Fruit fly (Drosophila melanogaster) whole organism, embryonic: Measurements from ENCODE around the gene Pcyt1.
A peak's percentile ranks its signal among the peaks of the same experiment; 100 is the strongest.

Experiments
- Adf1 ChIP-seq: fragments of 200-800 bp; sonication (Bioruptor generic); IDR thresholded peaks from 2 replicates; pipeline ENCODE4 v1.3.6; 2022; ENCODE audit warnings: missing biosample characterization, missing genetic modification characterization
- Antp ChIP-seq: fragments of 200-800 bp; sonication (Bioruptor generic); optimal IDR thresholded peaks from 3 replicates; lab custom pipeline; 2016; ENCODE audit warnings: missing biosample characterization, missing genetic modification characterization
- B-H1 ChIP-seq: fragments of 200-800 bp; sonication (Bioruptor generic); IDR thresholded peaks from 3 replicates; pipeline ENCODE4 v1.3.6; 2022; ENCODE audit warnings: missing biosample characterization, missing genetic modification characterization
- BEAF-32 ChIP-seq: fragments of 200-800 bp; sonication (Bioruptor generic); optimal IDR thresholded peaks from 3 replicates; lab custom pipeline; 2017; ENCODE audit warnings: missing biosample characterization, missing genetic modification characterization, mild to moderate bottlenecking, moderate library complexity, missing genetic modification reagents
- BtbVII ChIP-seq: fragments of 200-800 bp; sonication (Bioruptor generic); optimal IDR thresholded peaks from 3 replicates; lab custom pipeline; 2017; ENCODE audit warnings: missing biosample characterization, mild to moderate bottlenecking, missing genetic modification characterization
- CG10274 ChIP-seq: fragments of 200-800 bp; sonication (Bioruptor generic); optimal IDR thresholded peaks from 3 replicates; lab custom pipeline; 2017; ENCODE audit warnings: missing biosample characterization, mild to moderate bottlenecking, missing genetic modification characterization
- CG10959 ChIP-seq: fragments of 200-800 bp; sonication (Bioruptor generic); IDR thresholded peaks from 2 replicates; pipeline ENCODE4 v1.3.6; 2022; ENCODE audit warnings: missing biosample characterization, missing genetic modification characterization
- CG11398 ChIP-seq: fragments of 200-800 bp; sonication (Bioruptor generic); optimal IDR thresholded peaks from 2 replicates; lab custom pipeline; 2016; ENCODE audit warnings: missing biosample characterization, missing genetic modification characterization
- CG12299 ChIP-seq: fragments of 200-800 bp; sonication (Bioruptor generic); optimal IDR thresholded peaks from 2 replicates; lab custom pipeline; 2018; ENCODE audit warnings: missing biosample characterization, mild to moderate bottlenecking, missing genetic modification characterization
- CG14014 ChIP-seq: fragments of 200-800 bp; sonication (Bioruptor generic); IDR thresholded peaks from 2 replicates; pipeline ENCODE4 v1.3.6; 2022; ENCODE audit warnings: missing biosample characterization, missing genetic modification characterization
- CG15269 ChIP-seq: fragments of 200-800 bp; sonication (Bioruptor generic); optimal IDR thresholded peaks from 2 replicates; lab custom pipeline; 2018; ENCODE audit warnings: missing biosample characterization, mild to moderate bottlenecking, missing genetic modification characterization, moderate library complexity
- CG15479 ChIP-seq: fragments of 200-800 bp; sonication (Bioruptor generic); optimal IDR thresholded peaks from 3 replicates; lab custom pipeline; 2019; ENCODE audit warnings: missing biosample characterization, mild to moderate bottlenecking, missing genetic modification characterization, moderate library complexity
- CG16863 ChIP-seq: fragments of 200-800 bp; sonication (Bioruptor generic); optimal IDR thresholded peaks from 3 replicates; lab custom pipeline; 2016; ENCODE audit warnings: missing biosample characterization, missing genetic modification characterization
- CG17612 ChIP-seq: fragments of 200-800 bp; sonication (Bioruptor generic); IDR thresholded peaks from 2 replicates; pipeline ENCODE4 v1.3.6; 2022; ENCODE audit warnings: missing biosample characterization, missing genetic modification characterization
- CG18476 ChIP-seq: fragments of 200-800 bp; sonication (Bioruptor generic); optimal IDR thresholded peaks from 2 replicates; lab custom pipeline; 2016; ENCODE audit warnings: missing biosample characterization, mild to moderate bottlenecking, missing genetic modification characterization
- CG32767 ChIP-seq: fragments of 200-800 bp; sonication (Bioruptor generic); IDR thresholded peaks from 2 replicates; pipeline ENCODE4 v1.3.6; 2022; ENCODE audit warnings: missing biosample characterization, missing genetic modification characterization
- CG6175 ChIP-seq: fragments of 200-800 bp; sonication (Bioruptor generic); IDR thresholded peaks from 3 replicates; pipeline ENCODE4 v1.3.6; 2022; ENCODE audit warnings: missing biosample characterization, missing genetic modification characterization
- CG6791 ChIP-seq: fragments of 200-800 bp; sonication (Bioruptor generic); IDR thresholded peaks from 3 replicates; pipeline ENCODE4 v1.3.6; 2022; ENCODE audit warnings: missing biosample characterization, missing genetic modification characterization; ENCODE audit not compliant: partially characterized antibody
- CG8089 ChIP-seq: fragments of 200-800 bp; sonication (Bioruptor generic); optimal IDR thresholded peaks from 3 replicates; lab custom pipeline; 2016; ENCODE audit warnings: missing biosample characterization, missing genetic modification characterization
- CG9876 ChIP-seq: fragments of 200-800 bp; sonication (Bioruptor generic); optimal IDR thresholded peaks from 2 replicates; lab custom pipeline; 2016; ENCODE audit warnings: missing biosample characterization, missing genetic modification characterization
- CG9932 ChIP-seq: fragments of 200-800 bp; sonication (Bioruptor generic); IDR thresholded peaks from 2 replicates; pipeline ENCODE4 v1.3.6; 2022; ENCODE audit warnings: missing biosample characterization, missing genetic modification characterization
- CoRest ChIP-seq: fragments of 200-800 bp; sonication (Bioruptor generic); optimal IDR thresholded peaks from 3 replicates; lab custom pipeline; 2018; ENCODE audit warnings: missing biosample characterization, mild to moderate bottlenecking, missing genetic modification characterization, moderate library complexity
- Dip3 ChIP-seq: fragments of 200-800 bp; sonication (Bioruptor generic); optimal IDR thresholded peaks from 3 replicates; lab custom pipeline; 2016; ENCODE audit warnings: missing biosample characterization, missing genetic modification characterization
- Hmx ChIP-seq: fragments of 200-800 bp; sonication (Bioruptor generic); optimal IDR thresholded peaks from 2 replicates; lab custom pipeline; 2016; ENCODE audit warnings: missing biosample characterization, missing genetic modification characterization
- Poxn ChIP-seq: fragments of 200-800 bp; sonication (Bioruptor generic); IDR thresholded peaks from 2 replicates; pipeline ENCODE4 v1.3.6; 2022; ENCODE audit warnings: missing biosample characterization, missing genetic modification characterization
- Xbp1 ChIP-seq: fragments of 200-800 bp; sonication (Bioruptor generic); optimal IDR thresholded peaks from 3 replicates; lab custom pipeline; 2016; ENCODE audit warnings: missing biosample characterization, mild to moderate bottlenecking, missing genetic modification characterization
- ash1 ChIP-seq: fragments of 200-800 bp; sonication (Bioruptor generic); optimal IDR thresholded peaks from 2 replicates; lab custom pipeline; 2018; ENCODE audit warnings: missing biosample characterization, mild to moderate bottlenecking, missing genetic modification characterization
- ato ChIP-seq: fragments of 200-800 bp; sonication (Bioruptor generic); IDR thresholded peaks from 2 replicates; pipeline ENCODE4 v1.3.6; 2022; ENCODE audit warnings: missing biosample characterization, missing genetic modification characterization; ENCODE audit not compliant: partially characterized antibody
- cato ChIP-seq: fragments of 200-800 bp; sonication (Bioruptor generic); optimal IDR thresholded peaks from 2 replicates; lab custom pipeline; 2016; ENCODE audit warnings: missing biosample characterization, missing genetic modification characterization, borderline replicate concordance
- corto ChIP-seq: fragments of 200-800 bp; sonication (Bioruptor generic); optimal IDR thresholded peaks from 2 replicates; lab custom pipeline; 2016; ENCODE audit warnings: missing biosample characterization, mild to moderate bottlenecking, missing genetic modification characterization, moderate library complexity
- crol ChIP-seq: fragments of 200-800 bp; sonication (Bioruptor generic); IDR thresholded peaks from 2 replicates; pipeline ENCODE4 v1.3.6; 2022; ENCODE audit warnings: missing biosample characterization, missing genetic modification characterization
- gce ChIP-seq: fragments of 200-800 bp; sonication (Bioruptor generic); IDR thresholded peaks from 3 replicates; pipeline ENCODE4 v1.3.6; 2022; ENCODE audit warnings: missing biosample characterization, missing genetic modification characterization
- hth ChIP-seq: fragments of >200 bp; optimal IDR thresholded peaks from 2 replicates; lab custom pipeline; 2017; ENCODE audit warnings: inconsistent platforms
- kah ChIP-seq: fragments of 200-800 bp; sonication (Bioruptor generic); optimal IDR thresholded peaks from 2 replicates; lab custom pipeline; 2018; ENCODE audit warnings: missing biosample characterization, mild to moderate bottlenecking, missing genetic modification characterization
- kni ChIP-seq: fragments of 200-800 bp; sonication (Bioruptor generic); optimal IDR thresholded peaks from 3 replicates; lab custom pipeline; 2017; ENCODE audit warnings: mild to moderate bottlenecking, missing biosample characterization, missing genetic modification reagents, missing genetic modification characterization
- oc ChIP-seq: fragments of 200-800 bp; sonication (Bioruptor generic); optimal IDR thresholded peaks from 2 replicates; lab custom pipeline; 2018; ENCODE audit warnings: missing biosample characterization, mild to moderate bottlenecking, missing genetic modification characterization, moderate library complexity
- pb ChIP-seq: fragments of 200-800 bp; sonication (Bioruptor generic); optimal IDR thresholded peaks from 3 replicates; lab custom pipeline; 2016; ENCODE audit warnings: missing biosample characterization, missing genetic modification characterization
- phol ChIP-seq: fragments of 200-800 bp; sonication (Bioruptor generic); optimal IDR thresholded peaks from 3 replicates; lab custom pipeline; 2018; ENCODE audit warnings: missing biosample characterization, mild to moderate bottlenecking, missing genetic modification characterization, moderate library complexity
- prd ChIP-seq, 3 experiments: fragments of >200 bp in 2 of 3; fragments of 200-800 bp in 1 of 3; sonication (Bioruptor generic) in 1 of 3; optimal IDR thresholded peaks in 2 of 3; IDR thresholded peaks in 1 of 3; 2 replicates in 2 of 3; 3 replicates in 1 of 3; pipeline versions ENCODE4 v1.3.6 to Lab custom; 2017 to 2022; ENCODE audit warnings: missing biosample characterization in 1 of 3, missing genetic modification characterization in 1 of 3
- rib ChIP-seq: fragments of 200-800 bp; sonication (Bioruptor generic); IDR thresholded peaks from 2 replicates; pipeline ENCODE4 v1.3.6; 2022; ENCODE audit warnings: missing biosample characterization, missing genetic modification characterization
- schlank ChIP-seq: fragments of 200-800 bp; sonication (Bioruptor generic); optimal IDR thresholded peaks from 2 replicates; lab custom pipeline; 2018; ENCODE audit warnings: missing biosample characterization, mild to moderate bottlenecking, missing genetic modification characterization
- sens-2 ChIP-seq: fragments of 200-800 bp; sonication (Bioruptor generic); IDR thresholded peaks from 2 replicates; pipeline ENCODE4 v1.3.6; 2022; ENCODE audit warnings: missing biosample characterization, missing genetic modification characterization
- ssp ChIP-seq: fragments of 200-800 bp; sonication (Bioruptor generic); IDR thresholded peaks from 2 replicates; pipeline ENCODE4 v1.3.6; 2022; ENCODE audit warnings: missing biosample characterization, missing genetic modification characterization
- tap ChIP-seq: fragments of 200-800 bp; optimal IDR thresholded peaks from 3 replicates; lab custom pipeline; 2019; ENCODE audit warnings: missing biosample characterization, mild to moderate bottlenecking, missing genetic modification characterization, moderate library complexity
- ttk ChIP-seq: fragments of 200-800 bp; sonication (Bioruptor generic); IDR thresholded peaks from 2 replicates; pipeline ENCODE4 v2.1.2; 2022; ENCODE audit warnings: missing biosample characterization, missing genetic modification characterization
- twi ChIP-seq: fragments of 200-800 bp; optimal IDR thresholded peaks from 2 replicates; lab custom pipeline; 2019; ENCODE audit warnings: missing biosample characterization, mild to moderate bottlenecking, missing genetic modification characterization, moderate library complexity
- tx ChIP-seq: fragments of 200-800 bp; sonication (Bioruptor generic); optimal IDR thresholded peaks from 2 replicates; lab custom pipeline; 2016; ENCODE audit warnings: missing biosample characterization, missing genetic modification characterization
- usp ChIP-seq: fragments of >200 bp; optimal IDR thresholded peaks from 2 replicates; lab custom pipeline; 2017; ENCODE audit warnings: missing biosample characterization, missing genetic modification characterization
- vvl ChIP-seq: fragments of 200-800 bp; sonication (Bioruptor generic); IDR thresholded peaks from 2 replicates; pipeline ENCODE4 v1.3.6; 2022; ENCODE audit warnings: missing biosample characterization, missing genetic modification characterization
- wdn ChIP-seq: fragments of 200-800 bp; sonication (Bioruptor generic); IDR thresholded peaks from 2 replicates; pipeline ENCODE4 v1.3.6; 2022; ENCODE audit warnings: missing biosample characterization, missing genetic modification characterization

The Pcyt1 gene

DNA sequence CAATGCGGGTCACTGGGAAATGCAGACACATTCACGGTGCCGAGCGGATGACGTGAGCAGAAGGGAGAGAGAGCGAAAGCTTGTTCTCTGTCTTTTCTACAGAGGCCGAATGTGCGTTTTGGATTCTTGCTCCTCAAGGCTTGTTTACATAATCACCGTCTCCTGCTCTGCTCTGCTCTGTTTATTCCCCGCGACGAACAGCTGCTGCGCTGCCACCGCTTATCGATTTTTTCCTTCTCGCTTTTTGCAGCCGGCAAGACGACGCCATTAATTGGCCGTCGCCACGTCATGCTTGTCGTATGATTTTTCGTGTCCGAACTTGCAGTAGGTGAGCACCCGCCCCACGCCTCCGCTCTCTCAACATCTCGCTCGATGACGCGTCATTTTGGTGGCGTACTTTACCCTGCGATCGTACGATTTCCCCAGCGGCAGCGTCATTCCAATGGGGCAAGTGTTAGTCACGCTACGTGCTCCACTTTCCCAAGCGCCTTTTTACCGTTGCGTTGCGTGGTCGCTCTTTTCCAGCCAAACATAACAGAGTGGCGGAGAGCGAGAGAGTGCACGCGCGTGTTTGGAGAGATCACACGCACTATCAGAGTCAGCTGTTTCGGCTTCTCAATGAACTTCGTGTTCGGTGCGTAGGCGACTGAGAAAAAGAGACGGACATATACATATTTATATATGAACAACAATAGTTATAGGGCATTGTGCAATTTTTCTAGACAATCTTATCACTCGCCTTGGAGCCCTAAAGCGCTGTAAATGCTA, 641 bp downstream of the Pcyt1 start (continued):
- TF ChIP-seq gce (GFP tag; lab: Robert Waterston, UW) (no peak), CG8089 (GFP tag; lab: Kevin White, UChicago) (no peak), tx (GFP tag; lab: Kevin White, UChicago) (no peak), Adf1 (GFP tag; lab: Robert Waterston, UW) (peak; percentile 63), oc (tag; lab: Kevin White, UChicago) (no peak), Xbp1 (GFP tag; lab: Kevin White, UChicago) (peak; percentile 80), cato (GFP tag; lab: Kevin White, UChicago) (no peak), CG15269 (tag; lab: Kevin White, UChicago) (no peak), CG6175 (GFP tag; lab: Robert Waterston, UW) (peak; percentile 84; the same call in 2 of the 3 replicates), CG9932 (GFP tag; lab: Robert Waterston, UW) (no peak), corto (GFP tag; lab: Kevin White, UChicago) (no peak), CoRest (tag; lab: Kevin White, UChicago) (no peak), pb (no peak), kah (GFP tag; lab: Kevin White, UChicago) (peak; percentile 53), CG9876 (GFP tag; lab: Kevin White, UChicago) (no peak), hth (lab: Kevin White, UChicago) (no peak), sens-2 (0 out of 2 replicates have a peak, but pooled peaks have one; percentile 5), Hmx (GFP tag; lab: Kevin White, UChicago) (no peak), ato (GFP tag; lab: Robert Waterston, UW) (no peak), wdn (no peak), ash1 (GFP tag; lab: Kevin White, UChicago) (no peak), CG10959 (GFP tag; lab: Robert Waterston, UW) (no peak), CG15479 (peak; percentile 52), CG12299 (tag; lab: Kevin White, UChicago) (no peak), Poxn (GFP tag; lab: Robert Waterston, UW) (no peak), BEAF-32 (GFP tag; lab: Kevin White, UChicago) (no peak), ttk (GFP tag; lab: Robert Waterston, UW) (peak; percentile 19; the same call in 1 of the 2 replicates), tap (tag; lab: Kevin White, UChicago) (no peak), CG16863 (GFP tag; lab: Kevin White, UChicago) (no peak), phol (tag; lab: Kevin White, UChicago) (peak; percentile 68), twi (tag; lab: Kevin White, UChicago) (no peak), Dip3 (GFP tag; lab: Kevin White, UChicago) (no peak), CG17612 (no peak), schlank (tag; lab: Kevin White, UChicago) (peak; percentile 10), Antp (no peak), B-H1 (no peak), usp (GFP tag; lab: Kevin White, UChicago) (no peak), CG32767 (GFP tag; lab: Robert Waterston, UW) (no peak), CG6791 (GFP tag; lab: Robert Waterston, UW) (0 out of 3 replicates have a peak, but pooled peaks have one; percentile 14), CG18476 (GFP tag; lab: Kevin White, UChicago) (no peak), vvl (GFP tag; lab: Robert Waterston, UW) (0 out of 2 replicates have a peak, but pooled peaks have one; percentile 21), prd (optimal IDR thresholded peaks at IDR 0.05; lab: Kevin White, UChicago) (no peak), prd (GFP tag; IDR thresholded peaks at IDR 0.05; lab: Robert Waterston, UW) (no peak), CG11398 (GFP tag; lab: Kevin White, UChicago) (no peak), ssp (GFP tag; lab: Robert Waterston, UW) (no peak), kni (peak; percentile 99), CG14014 (0 out of 2 replicates have a peak, but pooled peaks have one; percentile 5), rib (GFP tag; lab: Robert Waterston, UW) (peak; percentile 50; the same call in 1 of the 2 replicates), CG10274 (GFP tag; lab: Kevin White, UChicago) (no peak), crol (GFP tag; lab: Robert Waterston, UW) (peak; percentile 66; the same call in 1 of the 2 replicates), BtbVII (GFP tag; lab: Kevin White, UChicago) (no peak)
